Worm (Caenorhabditis elegans) whole organism, L1 larva: Measurements from ENCODE around the gene F31D4.2.

ENCODE experiments used
- lir-3 ChIP-seq: sonication (generic microtip); optimal IDR thresholded peaks from 2 replicates; lab custom pipeline; 2016; ENCODE audit warnings: mild to moderate bottlenecking, missing genetic modification characterization, moderate library complexity, missing compliant biosample characterization; ENCODE audit not compliant: poor library complexity
- ztf-11 ChIP-seq, 2 experiments: sonication (generic microtip); optimal IDR thresholded peaks; 2 replicates each; lab custom pipeline; 2016 to 2017; ENCODE audit warnings: missing genetic modification characterization in 2 of 2, missing biosample characterization in 1 of 2, missing compliant biosample characterization in 1 of 2

DNA sequence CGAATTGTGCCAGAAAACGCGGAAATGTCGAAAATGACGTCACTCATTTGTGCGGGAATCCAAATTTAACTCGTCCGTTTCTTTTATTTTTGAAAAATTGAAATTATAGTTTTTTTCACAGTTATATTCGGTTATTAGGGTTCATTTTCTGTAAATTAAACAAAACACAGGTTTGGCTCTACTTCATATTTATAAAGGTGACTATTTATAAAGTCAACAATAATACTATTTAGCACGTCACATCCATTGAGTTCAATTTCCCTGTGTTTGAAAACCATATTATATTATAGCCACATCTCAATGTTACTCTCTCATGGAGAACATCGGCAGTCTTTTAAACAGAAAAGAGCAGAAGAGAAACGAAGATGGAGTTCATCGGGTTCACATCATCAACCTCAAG lies 17.3 kb upstream of the F31D4.2 start, which contains the start of gene twk-35:
- TF ChIP-seq ztf-11 (tag; optimal IDR thresholded peaks at IDR 0.05; lab: Kevin White, UChicago), result no peak
- TF ChIP-seq lir-3, result no peak
